Worm (Caenorhabditis elegans) whole organism, L4 larva: ENCODE results near the gene ZK488.6.

Source experiments
- ZK546.5 ChIP-seq, 2 experiments: sonication (generic microtip); optimal IDR thresholded peaks; 2 replicates each; lab custom pipeline; 2017; ENCODE audit warnings: missing biosample characterization in 2 of 2, missing genetic modification characterization in 2 of 2
- attf-4 ChIP-seq: sonication (generic microtip); optimal IDR thresholded peaks from 3 replicates; lab custom pipeline; 2017; ENCODE audit warnings: missing biosample characterization, missing genetic modification characterization
- fkh-10 ChIP-seq: fragments of 150-350 bp; optimal IDR thresholded peaks from 2 replicates; lab custom pipeline; 2014; ENCODE audit warnings: missing biosample characterization, missing genetic modification reagents, missing genetic modification characterization
- lin-13 ChIP-seq: fragments of 150-350 bp; optimal IDR thresholded peaks from 2 replicates; lab custom pipeline; 2014; ENCODE audit warnings: missing biosample characterization, missing genetic modification reagents, missing genetic modification characterization
- lin-29 ChIP-seq: fragments of 200-800 bp; sonication (Bioruptor generic); IDR thresholded peaks from 2 replicates; pipeline ENCODE4 v1.3.6; 2022; ENCODE audit warnings: missing genetic modification reagents, missing genetic modification characterization, missing compliant biosample characterization
- mxl-2 ChIP-seq: fragments of 200-800 bp; sonication (Bioruptor generic); conservative IDR thresholded peaks from 2 replicates; pipeline ENCODE4 v1.3.6; 2022; ENCODE audit warnings: missing genetic modification reagents, missing genetic modification characterization, missing compliant biosample characterization
- nhr-48 ChIP-seq: sonication (generic microtip); optimal IDR thresholded peaks from 2 replicates; lab custom pipeline; 2016; ENCODE audit warnings: mild to moderate bottlenecking, missing genetic modification characterization, missing compliant biosample characterization
- ztf-11 ChIP-seq: fragments of 150-350 bp; optimal IDR thresholded peaks from 2 replicates; lab custom pipeline; 2014; ENCODE audit warnings: missing biosample characterization, missing genetic modification characterization

- no peak for TF ChIP-seq lin-29 (GFP tag; lab: Robert Waterston, UW)
- no peak for TF ChIP-seq lin-13 (GFP tag; lab: Kevin White, UChicago)
- no peak for TF ChIP-seq mxl-2 (GFP tag; lab: Robert Waterston, UW)
- TF ChIP-seq nhr-48 (tag; lab: Kevin White, UChicago), result no peak
- TF ChIP-seq fkh-10 (GFP tag; lab: Kevin White, UChicago), result no peak
- TF ChIP-seq ztf-11, result no peak
- no peak for TF ChIP-seq attf-4
- TF ChIP-seq ZK546.5 (tag; optimal IDR thresholded peaks at IDR 0.05; lab: Kevin White, UChicago), result no peak
Observed at ce11 chrV:559940-560339, 30.3 kb upstream of the ZK488.6 start, which contains the start of gene srx-7.
